Fruit fly (Drosophila melanogaster) whole organism, embryonic: ENCODE data around the gene CG10576.
A peak's percentile ranks its signal among the peaks of the same experiment; 100 is the strongest.

Experiments
- Awh ChIP-seq: fragments of 200-800 bp; sonication (Bioruptor generic); IDR thresholded peaks from 2 replicates; pipeline ENCODE4, ENCODE4 v1.3.6; 2022; ENCODE audit warnings: missing biosample characterization, missing genetic modification characterization
- Blimp-1 ChIP-seq: fragments of 200-800 bp; sonication (Bioruptor generic); optimal IDR thresholded peaks from 3 replicates; lab custom pipeline; 2018; ENCODE audit warnings: missing biosample characterization, missing genetic modification characterization, mild to moderate bottlenecking, moderate library complexity, missing genetic modification reagents
- CG11456 ChIP-seq: fragments of 200-800 bp; sonication (Bioruptor generic); IDR thresholded peaks from 3 replicates; pipeline ENCODE4 v1.3.6; 2022; ENCODE audit warnings: missing biosample characterization, missing genetic modification characterization
- CG12299 ChIP-seq: fragments of 200-800 bp; sonication (Bioruptor generic); optimal IDR thresholded peaks from 2 replicates; lab custom pipeline; 2018; ENCODE audit warnings: missing biosample characterization, mild to moderate bottlenecking, missing genetic modification characterization
- CG13287 ChIP-seq: fragments of 200-800 bp; sonication (Bioruptor generic); IDR thresholded peaks from 2 replicates; pipeline ENCODE4 v1.3.6; 2022; ENCODE audit warnings: missing biosample characterization, missing genetic modification characterization; ENCODE audit not compliant: partially characterized antibody
- CG13775 ChIP-seq: fragments of 200-800 bp; sonication (Bioruptor generic); optimal IDR thresholded peaks from 3 replicates; lab custom pipeline; 2017; ENCODE audit warnings: missing biosample characterization, mild to moderate bottlenecking, missing genetic modification characterization
- CG14860 ChIP-seq: fragments of 200-800 bp; sonication (Bioruptor generic); IDR thresholded peaks from 3 replicates; pipeline ENCODE4 v1.3.6; 2022; ENCODE audit warnings: missing biosample characterization, missing genetic modification characterization; ENCODE audit not compliant: partially characterized antibody
- CG15011 ChIP-seq: fragments of 200-800 bp; sonication (Bioruptor generic); optimal IDR thresholded peaks from 3 replicates; lab custom pipeline; 2018; ENCODE audit warnings: missing biosample characterization, mild to moderate bottlenecking, missing genetic modification characterization
- CG16813 ChIP-seq: fragments of 200-800 bp; sonication (Bioruptor generic); IDR thresholded peaks from 3 replicates; pipeline ENCODE4 v1.3.6; 2022; ENCODE audit warnings: missing biosample characterization, missing genetic modification characterization; ENCODE audit not compliant: partially characterized antibody
- CG3726 ChIP-seq: fragments of 200-800 bp; sonication (Bioruptor generic); IDR thresholded peaks from 3 replicates; pipeline ENCODE4, ENCODE4 v1.3.6; 2022; ENCODE audit warnings: missing biosample characterization, missing genetic modification characterization
- CG3995 ChIP-seq: fragments of 200-800 bp; sonication (Bioruptor generic); optimal IDR thresholded peaks from 3 replicates; lab custom pipeline; 2016; ENCODE audit warnings: missing biosample characterization, missing genetic modification characterization
- CG4282 ChIP-seq: fragments of 200-800 bp; sonication (Bioruptor generic); optimal IDR thresholded peaks from 2 replicates; lab custom pipeline; 2016; ENCODE audit warnings: missing biosample characterization, missing genetic modification characterization
- CG4360 ChIP-seq: fragments of 200-800 bp; sonication (Bioruptor generic); IDR thresholded peaks from 2 replicates; pipeline ENCODE4 v1.3.6; 2022; ENCODE audit warnings: missing biosample characterization, missing genetic modification characterization
- CG5180 ChIP-seq: fragments of 200-800 bp; sonication (Bioruptor generic); optimal IDR thresholded peaks from 3 replicates; lab custom pipeline; 2017; ENCODE audit warnings: missing biosample characterization, missing genetic modification characterization, mild to moderate bottlenecking, moderate library complexity, missing genetic modification reagents
- CG6765 ChIP-seq: fragments of 200-800 bp; sonication (Bioruptor generic); optimal IDR thresholded peaks from 3 replicates; lab custom pipeline; 2017; ENCODE audit warnings: missing biosample characterization, mild to moderate bottlenecking, missing genetic modification characterization
- CG7357 ChIP-seq: fragments of 200-800 bp; sonication (Bioruptor generic); IDR thresholded peaks from 3 replicates; pipeline ENCODE4 v1.3.6; 2022; ENCODE audit warnings: missing biosample characterization, missing genetic modification characterization
- CG8944 ChIP-seq: fragments of 200-800 bp; sonication (Bioruptor generic); optimal IDR thresholded peaks from 3 replicates; lab custom pipeline; 2016; ENCODE audit warnings: missing biosample characterization, missing genetic modification characterization
- CTCF ChIP-seq: fragments of 200-800 bp; sonication (Bioruptor generic); optimal IDR thresholded peaks from 2 replicates; lab custom pipeline; 2017; ENCODE audit warnings: missing biosample characterization, mild to moderate bottlenecking, missing genetic modification characterization, moderate library complexity
- Dek ChIP-seq: fragments of 200-800 bp; sonication (Bioruptor generic); optimal IDR thresholded peaks from 3 replicates; lab custom pipeline; 2019; ENCODE audit warnings: missing biosample characterization, mild to moderate bottlenecking, missing genetic modification characterization, moderate library complexity
- Elba2 ChIP-seq: fragments of 200-800 bp; sonication (Bioruptor generic); optimal IDR thresholded peaks from 3 replicates; lab custom pipeline; 2016; ENCODE audit warnings: missing biosample characterization, missing genetic modification characterization
- HmgZ ChIP-seq: fragments of 200-800 bp; sonication (Bioruptor generic); optimal IDR thresholded peaks from 2 replicates; lab custom pipeline; 2018; ENCODE audit warnings: missing biosample characterization, mild to moderate bottlenecking, missing genetic modification characterization
- Hmr ChIP-seq: fragments of 200-800 bp; sonication (Bioruptor generic); optimal IDR thresholded peaks from 3 replicates; lab custom pipeline; 2017; ENCODE audit warnings: mild to moderate bottlenecking, missing biosample characterization, missing genetic modification reagents, missing genetic modification characterization
- Hr3 ChIP-seq: fragments of 200-800 bp; sonication (Bioruptor generic); optimal IDR thresholded peaks from 3 replicates; lab custom pipeline; 2016; ENCODE audit warnings: missing biosample characterization, missing genetic modification characterization
- Lim3 ChIP-seq: fragments of 200-800 bp; sonication (Bioruptor generic); IDR thresholded peaks from 2 replicates; pipeline ENCODE4 v1.3.6; 2022; ENCODE audit warnings: missing biosample characterization, missing genetic modification characterization
- Max ChIP-seq: fragments of 200-800 bp; sonication (Bioruptor generic); optimal IDR thresholded peaks from 2 replicates; lab custom pipeline; 2016; ENCODE audit warnings: missing biosample characterization, mild to moderate bottlenecking, missing genetic modification characterization
- NFAT ChIP-seq: fragments of 200-800 bp; sonication (Bioruptor generic); IDR thresholded peaks from 2 replicates; pipeline ENCODE4 v1.3.6; 2022; ENCODE audit warnings: missing biosample characterization, missing genetic modification characterization
- Nf-YA ChIP-seq: fragments of 200-800 bp; sonication (Bioruptor generic); IDR thresholded peaks from 2 replicates; pipeline ENCODE4 v1.3.6; 2022; ENCODE audit warnings: missing biosample characterization, missing genetic modification characterization
- Trl ChIP-seq, 3 experiments: fragments of >200 bp in 2 of 3; fragments of 200-800 bp in 1 of 3; sonication (Bioruptor generic) in 1 of 3; optimal IDR thresholded peaks; 2 replicates in 1 of 3; 3 replicates in 2 of 3; lab custom pipeline; 2016 to 2017; ENCODE audit warnings: missing biosample characterization in 1 of 3, missing genetic modification characterization in 1 of 3
- ara ChIP-seq: fragments of 200-800 bp; sonication (Bioruptor generic); IDR thresholded peaks from 2 replicates; pipeline ENCODE4 v1.3.6; 2022; ENCODE audit warnings: missing biosample characterization, missing genetic modification characterization
- ato ChIP-seq: fragments of 200-800 bp; sonication (Bioruptor generic); IDR thresholded peaks from 2 replicates; pipeline ENCODE4 v1.3.6; 2022; ENCODE audit warnings: missing biosample characterization, missing genetic modification characterization; ENCODE audit not compliant: partially characterized antibody
- btn ChIP-seq: fragments of 200-800 bp; sonication (Bioruptor generic); optimal IDR thresholded peaks from 2 replicates; lab custom pipeline; 2016; ENCODE audit warnings: missing biosample characterization, missing genetic modification characterization
- disco-r ChIP-seq: fragments of 200-800 bp; sonication (Bioruptor generic); optimal IDR thresholded peaks from 2 replicates; lab custom pipeline; 2016; ENCODE audit warnings: missing biosample characterization, missing genetic modification characterization
- ems ChIP-seq: fragments of 200-800 bp; sonication (Bioruptor generic); optimal IDR thresholded peaks from 3 replicates; lab custom pipeline; 2016; ENCODE audit warnings: missing biosample characterization, missing genetic modification characterization
- eyg ChIP-seq: fragments of 200-800 bp; sonication (Bioruptor generic); optimal IDR thresholded peaks from 3 replicates; lab custom pipeline; 2016; ENCODE audit warnings: missing biosample characterization, missing genetic modification characterization
- fd3F ChIP-seq: fragments of 200-800 bp; sonication (Bioruptor generic); optimal IDR thresholded peaks from 2 replicates; lab custom pipeline; 2018; ENCODE audit warnings: missing biosample characterization, mild to moderate bottlenecking, missing genetic modification characterization, moderate library complexity
- gro ChIP-seq: fragments of 200-800 bp; sonication (Bioruptor generic); optimal IDR thresholded peaks from 2 replicates; lab custom pipeline; 2016; ENCODE audit warnings: missing biosample characterization, missing genetic modification characterization
- kah ChIP-seq: fragments of 200-800 bp; sonication (Bioruptor generic); optimal IDR thresholded peaks from 2 replicates; lab custom pipeline; 2018; ENCODE audit warnings: missing biosample characterization, mild to moderate bottlenecking, missing genetic modification characterization
- ken ChIP-seq: fragments of 200-800 bp; sonication (Bioruptor generic); IDR thresholded peaks from 3 replicates; pipeline ENCODE4 v1.3.6; 2022; ENCODE audit warnings: missing biosample characterization, missing genetic modification characterization
- kni ChIP-seq: fragments of 200-800 bp; sonication (Bioruptor generic); optimal IDR thresholded peaks from 3 replicates; lab custom pipeline; 2017; ENCODE audit warnings: mild to moderate bottlenecking, missing biosample characterization, missing genetic modification reagents, missing genetic modification characterization
- luna ChIP-seq: fragments of 200-800 bp; sonication (Bioruptor generic); optimal IDR thresholded peaks from 2 replicates; lab custom pipeline; 2016; ENCODE audit warnings: missing biosample characterization, missing genetic modification characterization
- nom ChIP-seq: fragments of 200-800 bp; sonication (Bioruptor generic); optimal IDR thresholded peaks from 2 replicates; lab custom pipeline; 2017; ENCODE audit warnings: missing biosample characterization, missing genetic modification characterization, mild to moderate bottlenecking, moderate library complexity, missing genetic modification reagents
- onecut ChIP-seq: fragments of 200-800 bp; sonication (Bioruptor generic); IDR thresholded peaks from 2 replicates; pipeline ENCODE4 v1.3.6; 2022; ENCODE audit warnings: missing biosample characterization, missing genetic modification characterization
- otp ChIP-seq: fragments of 200-800 bp; sonication (Bioruptor generic); IDR thresholded peaks from 3 replicates; pipeline ENCODE4, ENCODE4 v1.3.6; 2022; ENCODE audit warnings: missing biosample characterization, missing genetic modification characterization
- p53 ChIP-seq: fragments of 200-800 bp; sonication (Bioruptor generic); optimal IDR thresholded peaks from 2 replicates; lab custom pipeline; 2016; ENCODE audit warnings: missing biosample characterization, missing genetic modification characterization
- row ChIP-seq: fragments of 200-800 bp; sonication (Bioruptor generic); IDR thresholded peaks from 3 replicates; pipeline ENCODE4 v1.3.6; 2022; ENCODE audit warnings: missing biosample characterization, missing genetic modification characterization
- slbo ChIP-seq: fragments of 200-800 bp; sonication (Bioruptor generic); IDR thresholded peaks from 2 replicates; pipeline ENCODE4 v1.3.6; 2022; ENCODE audit warnings: missing biosample characterization, missing genetic modification characterization
- so ChIP-seq: fragments of 200-800 bp; sonication (Bioruptor generic); IDR thresholded peaks from 3 replicates; pipeline ENCODE4 v1.3.6; 2022; ENCODE audit warnings: missing biosample characterization, missing genetic modification characterization
- sug ChIP-seq: fragments of 200-800 bp; optimal IDR thresholded peaks from 2 replicates; lab custom pipeline; 2019; ENCODE audit warnings: missing biosample characterization, mild to moderate bottlenecking, missing genetic modification characterization, moderate library complexity
- wdn ChIP-seq: fragments of 200-800 bp; sonication (Bioruptor generic); IDR thresholded peaks from 2 replicates; pipeline ENCODE4 v1.3.6; 2022; ENCODE audit warnings: missing biosample characterization, missing genetic modification characterization

Gene CG10576

DNA sequence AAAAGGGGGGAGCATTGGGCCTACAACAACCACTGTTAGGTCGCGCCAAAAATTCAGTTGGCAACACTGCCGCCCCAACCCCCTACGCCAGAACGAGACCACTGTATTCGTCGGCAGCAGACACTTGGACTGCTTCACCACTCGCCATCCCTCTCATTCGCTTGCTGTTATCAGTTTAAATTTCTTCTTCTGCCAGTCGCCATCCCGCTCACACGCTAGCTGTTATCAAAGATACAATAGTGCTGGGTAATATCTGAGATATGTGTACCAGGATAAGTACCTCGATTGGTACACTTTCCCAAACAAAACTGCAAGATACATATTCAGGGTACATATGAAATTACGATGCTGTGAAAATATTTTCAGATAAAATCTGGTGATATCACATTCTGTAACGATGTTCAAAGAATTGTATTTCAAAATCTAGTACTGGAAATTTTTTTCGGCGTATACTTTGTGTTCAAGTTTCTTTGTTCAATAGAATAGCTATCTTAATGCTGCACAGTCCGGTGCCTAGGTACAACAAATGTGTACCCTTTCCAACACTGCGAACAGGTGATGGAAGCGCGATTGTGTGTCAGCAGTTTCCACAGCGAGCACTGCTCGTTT, 5.4 kb upstream of the CG10576 start (continued):
- TF ChIP-seq onecut (GFP tag; lab: Robert Waterston, UW) (no peak; the same call in 1 of the 2 replicates), CG13287 (peak; percentile 17; the same call in 1 of the 2 replicates), Dek (tag; lab: Kevin White, UChicago) (peak; percentile 78), CG14860 (no peak), CG6765 (peak; percentile 84), ara (GFP tag; lab: Robert Waterston, UW) (no peak; the same call in 1 of the 2 replicates), eyg (GFP tag; lab: Kevin White, UChicago) (peak; percentile 68), Awh (GFP tag; lab: Robert Waterston, UW) (0 out of 2 replicates have a peak, but pooled peaks have one; percentile 33), Elba2 (peak; percentile 10), gro (peak; percentile 90), CG16813 (GFP tag; lab: Robert Waterston, UW) (no peak), Hr3 (GFP tag; lab: Kevin White, UChicago) (peak; percentile 85), Hmr (GFP tag; lab: Kevin White, UChicago) (peak; percentile 91), Lim3 (no peak), HmgZ (peak; percentile 92), CG11456 (peak; percentile 39; the same call in 1 of the 3 replicates), Blimp-1 (GFP tag; lab: Kevin White, UChicago) (no peak), ato (GFP tag; lab: Robert Waterston, UW) (no peak), CG13775 (GFP tag; lab: Kevin White, UChicago) (peak; percentile 75), slbo (GFP tag; lab: Robert Waterston, UW) (peak; percentile 67), CG5180 (GFP tag; lab: Kevin White, UChicago) (no peak), CG4282 (GFP tag; lab: Kevin White, UChicago) (peak; percentile 49), ems (GFP tag; lab: Kevin White, UChicago) (peak; percentile 76), btn (peak; percentile 49), so (GFP tag; lab: Robert Waterston, UW) (peak; percentile 87), kni (GFP tag; lab: Kevin White, UChicago) (peak; percentile 77), NFAT (GFP tag; lab: Robert Waterston, UW) (peak; percentile 46; the same call in 1 of the 2 replicates), CG7357 (peak; percentile 33; the same call in 1 of the 3 replicates), Nf-YA (GFP tag; lab: Robert Waterston, UW) (0 out of 2 replicates have a peak, but pooled peaks have one; percentile 10), CG15011 (GFP tag; lab: Kevin White, UChicago) (no peak), row (peak; percentile 96), otp (GFP tag; lab: Robert Waterston, UW) (peak; percentile 6; the same call in 1 of the 3 replicates), CTCF (peak; percentile 26), CG12299 (tag; lab: Kevin White, UChicago) (peak; percentile 80), CG4360 (GFP tag; lab: Robert Waterston, UW) (peak; percentile 96), p53 (peak; percentile 75), ken (0 out of 3 replicates have a peak, but pooled peaks have one; percentile 40), fd3F (GFP tag; lab: Kevin White, UChicago) (peak; percentile 80), nom (GFP tag; lab: Kevin White, UChicago) (peak; percentile 58), Trl (optimal IDR thresholded peaks at IDR 0.05; lab: Kevin White, UChicago) (no peak), Trl (GFP tag; optimal IDR thresholded peaks at IDR 0.05; lab: Kevin White, UChicago) (peak; percentile 92), luna (GFP tag; lab: Kevin White, UChicago) (peak; percentile 80), sug (tag; lab: Kevin White, UChicago) (peak; percentile 87), Max (peak; percentile 80), disco-r (GFP tag; lab: Kevin White, UChicago) (peak; percentile 63), CG8944 (GFP tag; lab: Kevin White, UChicago) (peak; percentile 77), CG3726 (GFP tag; lab: Robert Waterston, UW) (0 out of 3 replicates have a peak, but pooled peaks have one; percentile 28), kah (GFP tag; lab: Kevin White, UChicago) (peak; percentile 51), CG3995 (GFP tag; lab: Kevin White, UChicago) (peak; percentile 50), wdn (GFP tag; lab: Robert Waterston, UW) (peak; percentile 60)
